Worm (Caenorhabditis elegans): ENCODE measurements around the gene F52C6.3.
A peak's percentile ranks its signal among the peaks of the same experiment; 100 is the strongest.

The F52C6.3 gene

ce11 chrII:1912741-1913140 is 11.8 kb upstream of the F52C6.3 start, which contains the start of gene math-31:
math-31 (minus strand) TSS chrII:1912841.
- TF ChIP-seq mdl-1 (tag; optimal IDR thresholded peaks at IDR 0.05) (no peak), ama-1 (optimal IDR thresholded peaks at IDR 0.05) (no peak), ztf-4 (tag; optimal IDR thresholded peaks at IDR 0.05) (no peak), ceh-63 (GFP tag; optimal IDR thresholded peaks at IDR 0.05) (no peak), egl-13 (tag; optimal IDR thresholded peaks at IDR 0.05) (no peak), mab-9 (GFP tag; IDR thresholded peaks at IDR 0.05) (no peak), grh-1 (GFP tag; IDR thresholded peaks at IDR 0.05) (no peak), efl-1 (optimal IDR thresholded peaks at IDR 0.05) (no peak), efl-1 (GFP tag; optimal IDR thresholded peaks at IDR 0.05 in 1 of 2) (no peak), lin-15B (tag; optimal IDR thresholded peaks at IDR 0.05) (no peak), lin-14 (GFP tag; optimal IDR thresholded peaks at IDR 0.05) (no peak), elt-3 (tag; optimal IDR thresholded peaks at IDR 0.05) (no peak), nhr-28 (tag; optimal IDR thresholded peaks at IDR 0.05) (no peak), rnt-1 (tag; optimal IDR thresholded peaks at IDR 0.05) (no peak), irx-1 (tag; optimal IDR thresholded peaks at IDR 0.05) (no peak), nhr-47 (tag; optimal IDR thresholded peaks at IDR 0.05) (no peak), vab-15 (tag; optimal IDR thresholded peaks at IDR 0.05) (no peak), xbp-1 (tag; optimal IDR thresholded peaks at IDR 0.05) (no peak), ceh-88 (GFP tag; IDR thresholded peaks at IDR 0.05) (no peak)

ce11 chrII:1917862-1918261 is 6.7 kb upstream of the F52C6.3 start, which contains the start of gene bath-4:
bath-4 (minus strand) TSS chrII:1917962.
- TF ChIP-seq efl-1 (optimal IDR thresholded peaks at IDR 0.05) (no peak), efl-1 (GFP tag; optimal IDR thresholded peaks at IDR 0.05 in 1 of 2) (no peak), nhr-47 (tag; optimal IDR thresholded peaks at IDR 0.05) (no peak), alr-1 (tag; optimal IDR thresholded peaks at IDR 0.05; ENCODE audit: borderline replicate concordance) (no peak), egl-13 (tag; optimal IDR thresholded peaks at IDR 0.05) (no peak), aha-1 (tag; optimal IDR thresholded peaks at IDR 0.05) (no peak), lin-35 (GFP tag; optimal IDR thresholded peaks at IDR 0.05) (no peak), elt-3 (tag; optimal IDR thresholded peaks at IDR 0.05) (no peak), mep-1 (tag; optimal IDR thresholded peaks at IDR 0.05) (no peak)

ce11 chrII:1921018-1921417 is 3.5 kb upstream of the F52C6.3 start, which contains the start of gene bath-7:
bath-7 (minus strand) TSS chrII:1921118.
- TF ChIP-seq dsc-1 (tag; optimal IDR thresholded peaks at IDR 0.05) (no peak), zip-4 (GFP tag; optimal IDR thresholded peaks at IDR 0.05) (no peak), efl-1 (optimal IDR thresholded peaks at IDR 0.05) (no peak), efl-1 (GFP tag; optimal IDR thresholded peaks at IDR 0.05 in 1 of 2) (peak in 1 of 2 experiments; percentile 62)

- TF ChIP-seq fkh-10 (GFP tag; optimal IDR thresholded peaks at IDR 0.05) (no peak), sox-4 (tag; optimal IDR thresholded peaks at IDR 0.05) (no peak), unc-30 (tag; optimal IDR thresholded peaks at IDR 0.05) (no peak), mef-2 (tag; optimal IDR thresholded peaks at IDR 0.05) (no peak), mab-9 (GFP tag; IDR thresholded peaks at IDR 0.05) (no peak), C34B4.2 (tag; optimal IDR thresholded peaks at IDR 0.05) (no peak)
These were observed 1.8 kb upstream of the F52C6.3 start, which contains the start of the genes bath-2 and F52C6.4 for ce11 chrII:1922665-1923187. bath-2 (minus strand) TSS chrII:1922765. F52C6.4 (plus strand) TSS chrII:1923137.

- TF ChIP-seq mdl-1 (tag; optimal IDR thresholded peaks at IDR 0.05) (no peak), xbp-1 (tag; optimal IDR thresholded peaks at IDR 0.05) (no peak), aha-1 (tag; optimal IDR thresholded peaks at IDR 0.05) (no peak), lin-14 (GFP tag; optimal IDR thresholded peaks at IDR 0.05) (no peak), nhr-85 (tag) (no peak)
These were observed 1.6 kb downstream of the F52C6.3 start, which contains the start of gene F52C6.2 for ce11 chrII:1926162-1926561. F52C6.2 (plus strand) TSS chrII:1926462.

- TF ChIP-seq zag-1 (tag; optimal IDR thresholded peaks at IDR 0.05) (no peak), lin-35 (GFP tag; optimal IDR thresholded peaks at IDR 0.05) (peak; percentile 5 to 56), dpl-1 (GFP tag; optimal IDR thresholded peaks at IDR 0.05) (peak; percentile 20 to 54 (median 53)), efl-1 (optimal IDR thresholded peaks at IDR 0.05) (peak in 1 of 2 experiments; percentile 52), efl-1 (GFP tag; optimal IDR thresholded peaks at IDR 0.05 in 1 of 2) (peak; percentile 60 to 94)
These were observed 4.0 kb downstream of the F52C6.3 start for ce11 chrII:1928578-1928977.
